Worm (Caenorhabditis elegans) whole organism, early embryonic: ENCODE measurements around the gene C27A2.12.

Experiments used
- B0310.2 ChIP-seq: sonication (generic microtip); optimal IDR thresholded peaks from 2 replicates; lab custom pipeline; 2016; ENCODE audit warnings: mild to moderate bottlenecking, missing genetic modification characterization, missing compliant biosample characterization
- F13C5.2 ChIP-seq: sonication (generic microtip); optimal IDR thresholded peaks from 2 replicates; lab custom pipeline; 2017; ENCODE audit warnings: mild to moderate bottlenecking, missing genetic modification characterization, inconsistent platforms, missing compliant biosample characterization
- aly-1 ChIP-seq: sonication (generic microtip); optimal IDR thresholded peaks from 2 replicates; lab custom pipeline; 2016; ENCODE audit warnings: missing genetic modification characterization, missing compliant biosample characterization
- ama-1 ChIP-seq: fragments of 150-350 bp; optimal IDR thresholded peaks from 2 replicates; lab custom pipeline; 2014
- ceh-13 ChIP-seq: fragments of 200-800 bp; sonication (Bioruptor generic); optimal IDR thresholded peaks from 2 replicates; lab custom pipeline; 2018; ENCODE audit warnings: mild to moderate bottlenecking, missing genetic modification characterization, missing compliant biosample characterization
- ceh-36 ChIP-seq: sonication (generic microtip); optimal IDR thresholded peaks from 2 replicates; lab custom pipeline; 2016; ENCODE audit warnings: missing genetic modification characterization, inconsistent platforms, missing compliant biosample characterization
- ets-7 ChIP-seq: sonication (generic microtip); optimal IDR thresholded peaks from 2 replicates; lab custom pipeline; 2016; ENCODE audit warnings: missing genotype, missing genetic modification characterization, missing compliant biosample characterization
- flt-1 ChIP-seq: fragments of 200-800 bp; sonication (Bioruptor generic); IDR thresholded peaks from 2 replicates; pipeline ENCODE4 v1.3.6; 2022; ENCODE audit warnings: missing genetic modification characterization, missing compliant biosample characterization
- hmbx-1 ChIP-seq: sonication (generic microtip); optimal IDR thresholded peaks from 2 replicates; lab custom pipeline; 2016; ENCODE audit warnings: mild to moderate bottlenecking, missing genetic modification characterization, missing compliant biosample characterization
- hmg-4 ChIP-seq: fragments of 200-800 bp; sonication (Bioruptor generic); optimal IDR thresholded peaks from 2 replicates; lab custom pipeline; 2018; ENCODE audit warnings: mild to moderate bottlenecking, missing genetic modification characterization, missing compliant biosample characterization
- hnd-1 ChIP-seq: sonication (generic microtip); optimal IDR thresholded peaks from 2 replicates; lab custom pipeline; 2016; ENCODE audit warnings: missing genetic modification characterization, missing compliant biosample characterization
- pes-1 ChIP-seq: fragments of 200-800 bp; sonication (Bioruptor generic); IDR thresholded peaks from 2 replicates; pipeline ENCODE4 v1.3.6; 2022; ENCODE audit warnings: missing genetic modification reagents, missing genetic modification characterization, missing compliant biosample characterization
- scrt-1 ChIP-seq: fragments of 200-800 bp; sonication (Bioruptor generic); IDR thresholded peaks from 2 replicates; pipeline ENCODE4 v1.3.6; 2022; ENCODE audit warnings: missing genetic modification characterization, missing compliant biosample characterization
- sea-1 ChIP-seq: fragments of 200-800 bp; sonication (Bioruptor generic); conservative IDR thresholded peaks from 2 replicates; pipeline ENCODE4 v1.3.6; 2022; ENCODE audit warnings: missing genetic modification characterization, missing compliant biosample characterization
- tbx-11 ChIP-seq: fragments of 200-800 bp; sonication (Bioruptor generic); IDR thresholded peaks from 2 replicates; pipeline ENCODE4 v1.3.6; 2022; ENCODE audit warnings: missing genetic modification characterization, missing compliant biosample characterization
- tbx-37 ChIP-seq: fragments of 200-800 bp; sonication (Bioruptor generic); conservative IDR thresholded peaks from 2 replicates; pipeline ENCODE4 v1.3.6; 2022; ENCODE audit warnings: missing genetic modification reagents, missing genetic modification characterization, missing compliant biosample characterization
- tra-4 ChIP-seq: sonication (generic microtip); optimal IDR thresholded peaks from 2 replicates; lab custom pipeline; 2017; ENCODE audit warnings: missing genetic modification characterization, missing compliant biosample characterization

Gene C27A2.12

DNA sequence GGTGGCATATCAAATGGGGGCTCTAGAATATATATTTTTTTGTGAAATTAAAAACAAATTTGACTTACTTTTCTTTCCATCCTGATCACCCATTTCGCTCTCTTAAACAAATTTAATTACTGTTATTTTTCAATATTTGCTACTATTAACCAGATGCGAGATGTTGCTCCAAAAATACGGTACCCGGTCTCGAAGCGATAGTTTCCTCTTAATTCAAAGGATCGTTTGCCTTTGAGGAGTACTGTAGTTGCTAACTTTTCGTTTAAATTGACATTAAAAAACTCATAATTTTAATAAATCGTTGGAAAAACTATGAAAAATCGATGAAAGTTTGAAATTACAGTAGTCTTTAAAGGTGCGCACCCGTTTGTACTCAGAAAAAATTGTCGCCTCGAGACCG is 25.4 kb upstream of the C27A2.12 start, which contains the start of gene C04G6.4:
C04G6.4 (minus strand) TSS at position 101 of the 400 bp plus-strand sequence.
- no peak for TF ChIP-seq F13C5.2 (tag; lab: Kevin White, UChicago)
- TF ChIP-seq hmg-4 (GFP tag; lab: Kevin White, UChicago) = no peak
- TF ChIP-seq ceh-13 (GFP tag; lab: Kevin White, UChicago) = no peak
- no peak for TF ChIP-seq tbx-37 (GFP tag; lab: Robert Waterston, UW)
- TF ChIP-seq scrt-1 = no peak
- no peak for TF ChIP-seq ceh-36
- TF ChIP-seq ama-1 = no peak
- TF ChIP-seq ets-7 = no peak
- no peak for TF ChIP-seq aly-1 (tag; lab: Kevin White, UChicago)
- no peak for TF ChIP-seq hnd-1 (tag; lab: Kevin White, UChicago)
- TF ChIP-seq sea-1 (GFP tag; lab: Robert Waterston, UW) = no peak
- no peak for TF ChIP-seq B0310.2 (tag; lab: Kevin White, UChicago)
- TF ChIP-seq hmbx-1 (tag; lab: Kevin White, UChicago) = no peak
- TF ChIP-seq tbx-11 (GFP tag; lab: Robert Waterston, UW) = no peak
- no peak for TF ChIP-seq flt-1 (GFP tag; lab: Robert Waterston, UW)

ce11 chrII:5081124-5081913 is 23.4 kb upstream of the C27A2.12 start, which contains the start of gene dsh-2:
Gene dsh-2, minus strand, starts transcription at chrII:5081174.
- no peak for TF ChIP-seq scrt-1
- TF ChIP-seq tra-4 (tag; lab: Kevin White, UChicago) = no peak
- no peak for TF ChIP-seq aly-1 (tag; lab: Kevin White, UChicago)
- no peak for TF ChIP-seq ceh-36
- TF ChIP-seq tbx-37 (GFP tag; lab: Robert Waterston, UW) = no peak

- TF ChIP-seq ama-1 = no peak
- no peak for TF ChIP-seq aly-1 (tag; lab: Kevin White, UChicago)
- no peak for TF ChIP-seq ets-7
- no peak for TF ChIP-seq tbx-11 (GFP tag; lab: Robert Waterston, UW)
- no peak for TF ChIP-seq ceh-36
- no peak for TF ChIP-seq F13C5.2 (tag; lab: Kevin White, UChicago)
- TF ChIP-seq scrt-1 = no peak
- no peak for TF ChIP-seq hmbx-1 (tag; lab: Kevin White, UChicago)
- no peak for TF ChIP-seq pes-1 (GFP tag; lab: Robert Waterston, UW)
- TF ChIP-seq tbx-37 (GFP tag; lab: Robert Waterston, UW) = no peak
- TF ChIP-seq hnd-1 (tag; lab: Kevin White, UChicago) = no peak
- TF ChIP-seq tra-4 (tag; lab: Kevin White, UChicago) = no peak
- no peak for TF ChIP-seq ceh-13 (GFP tag; lab: Kevin White, UChicago)
- no peak for TF ChIP-seq hmg-4 (GFP tag; lab: Kevin White, UChicago)
- no peak for TF ChIP-seq B0310.2 (tag; lab: Kevin White, UChicago)
- TF ChIP-seq flt-1 (GFP tag; lab: Robert Waterston, UW) = no peak
- no peak for TF ChIP-seq sea-1 (GFP tag; lab: Robert Waterston, UW)
Observed at ce11 chrII:5071265-5071664, 13.3 kb upstream of the C27A2.12 start, which contains the start of gene C27A2.7. Gene C27A2.7, minus strand, starts transcription at chrII:5071365.

DNA sequence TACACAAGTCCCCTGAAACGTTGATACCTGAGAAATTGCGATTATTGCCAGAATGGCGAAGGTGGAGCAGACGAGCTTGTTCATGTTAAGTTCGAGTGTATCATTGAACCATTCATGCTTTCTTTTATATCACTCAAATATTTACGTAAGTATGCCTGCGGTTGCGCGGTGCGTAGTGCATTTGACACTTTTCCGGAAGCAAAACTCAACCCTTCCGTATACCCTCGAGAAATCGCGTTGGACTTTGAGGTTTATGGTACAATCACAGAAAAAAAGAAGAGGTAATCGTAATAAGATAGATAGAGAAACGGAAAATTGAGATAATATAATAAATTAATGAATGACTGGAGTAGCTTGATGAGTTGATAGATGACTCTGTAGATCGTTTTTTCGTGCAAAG is 11.6 kb upstream of the C27A2.12 start, which contains the start of gene idpb-2:
idpb-2 (minus strand) TSS at position 101 of the 400 bp plus-strand sequence.
- TF ChIP-seq F13C5.2 (tag; lab: Kevin White, UChicago) (no peak), B0310.2 (tag; lab: Kevin White, UChicago) (no peak), hmbx-1 (tag; lab: Kevin White, UChicago) (no peak), aly-1 (tag; lab: Kevin White, UChicago) (no peak), hmg-4 (GFP tag; lab: Kevin White, UChicago) (no peak), ceh-36 (no peak)

ce11 chrII:5067927-5068326 is 10.0 kb upstream of the C27A2.12 start, which contains the start of gene C27A2.8:
Gene C27A2.8, minus strand, starts transcription at chrII:5068043.
- TF ChIP-seq hmbx-1 (tag; lab: Kevin White, UChicago) (no peak), aly-1 (tag; lab: Kevin White, UChicago) (peak; percentile 10)

ce11 chrII:5066967-5067366 is 9.0 kb upstream of the C27A2.12 start:
- TF ChIP-seq sea-1 (GFP tag; lab: Robert Waterston, UW) (no peak), ceh-13 (GFP tag; lab: Kevin White, UChicago) (no peak), hmbx-1 (tag; lab: Kevin White, UChicago) (no peak), hmg-4 (GFP tag; lab: Kevin White, UChicago) (no peak), flt-1 (GFP tag; lab: Robert Waterston, UW) (no peak), tbx-37 (GFP tag; lab: Robert Waterston, UW) (no peak), tbx-11 (GFP tag; lab: Robert Waterston, UW) (no peak), ceh-36 (no peak), B0310.2 (tag; lab: Kevin White, UChicago) (no peak), tra-4 (tag; lab: Kevin White, UChicago) (no peak), ets-7 (no peak), ama-1 (no peak), F13C5.2 (tag; lab: Kevin White, UChicago) (no peak), hnd-1 (tag; lab: Kevin White, UChicago) (no peak), pes-1 (GFP tag; lab: Robert Waterston, UW) (no peak), scrt-1 (no peak), aly-1 (tag; lab: Kevin White, UChicago) (no peak)

DNA sequence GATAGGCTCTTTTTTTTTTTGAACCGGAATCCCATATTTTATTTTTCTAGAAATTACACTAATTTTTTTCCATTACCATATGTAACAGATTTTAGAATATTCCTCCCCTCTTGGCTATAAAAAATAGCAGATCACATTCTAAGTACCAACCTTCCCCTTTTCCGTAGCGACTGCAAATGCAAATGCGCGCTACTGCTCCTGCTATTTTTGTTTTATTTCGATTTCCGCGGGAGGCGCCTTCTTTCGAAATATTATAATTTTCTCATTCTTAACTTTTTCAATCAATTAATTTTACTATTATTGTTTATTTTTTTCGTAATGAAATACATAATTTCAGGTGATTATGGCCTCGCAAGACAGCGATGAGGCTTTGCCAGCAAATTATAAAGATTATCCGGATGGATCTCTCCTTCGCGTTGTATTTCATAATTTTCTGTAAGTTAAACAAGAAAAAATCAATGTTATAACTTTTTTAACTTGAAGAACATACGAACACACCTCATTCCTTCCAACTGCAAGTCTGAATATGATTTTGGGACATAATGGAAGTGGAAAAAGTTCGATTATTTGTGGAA is 3.9 kb upstream of the C27A2.12 start, which contains the start of gene smc-5:
smc-5 (plus strand) TSS at position 332 of the 575 bp plus-strand sequence.
- TF ChIP-seq pes-1 (GFP tag; lab: Robert Waterston, UW) (peak; percentile 46; the same call in 1 of the 2 replicates), F13C5.2 (tag; lab: Kevin White, UChicago) (peak; percentile 43), ama-1 (no peak), hmbx-1 (tag; lab: Kevin White, UChicago) (no peak), ets-7 (no peak), B0310.2 (tag; lab: Kevin White, UChicago) (no peak), tra-4 (tag; lab: Kevin White, UChicago) (no peak), hnd-1 (tag; lab: Kevin White, UChicago) (no peak), hmg-4 (GFP tag; lab: Kevin White, UChicago) (no peak), aly-1 (tag; lab: Kevin White, UChicago) (no peak), sea-1 (GFP tag; lab: Robert Waterston, UW) (no peak), tbx-37 (GFP tag; lab: Robert Waterston, UW) (no peak), ceh-13 (GFP tag; lab: Kevin White, UChicago) (no peak), ceh-36 (no peak)
